Fruit fly (Drosophila melanogaster) whole organism, embryonic: ENCODE measurements around the gene CG32983.

ENCODE experiments used
- Myb ChIP-seq: fragments of 200-800 bp; sonication (Bioruptor generic); optimal IDR thresholded peaks from 2 replicates; lab custom pipeline; 2016; ENCODE audit warnings: missing biosample characterization, missing genetic modification characterization
- ac ChIP-seq: fragments of 200-800 bp; sonication (Bioruptor generic); optimal IDR thresholded peaks from 3 replicates; lab custom pipeline; 2017; ENCODE audit warnings: missing biosample characterization, mild to moderate bottlenecking, missing genetic modification characterization
- fu2 ChIP-seq: fragments of 200-800 bp; sonication (Bioruptor generic); optimal IDR thresholded peaks from 2 replicates; lab custom pipeline; 2016; ENCODE audit warnings: missing biosample characterization, missing genetic modification characterization
- ken ChIP-seq: fragments of 200-800 bp; sonication (Bioruptor generic); IDR thresholded peaks from 3 replicates; pipeline ENCODE4 v1.3.6; 2022; ENCODE audit warnings: missing biosample characterization, missing genetic modification characterization

DNA sequence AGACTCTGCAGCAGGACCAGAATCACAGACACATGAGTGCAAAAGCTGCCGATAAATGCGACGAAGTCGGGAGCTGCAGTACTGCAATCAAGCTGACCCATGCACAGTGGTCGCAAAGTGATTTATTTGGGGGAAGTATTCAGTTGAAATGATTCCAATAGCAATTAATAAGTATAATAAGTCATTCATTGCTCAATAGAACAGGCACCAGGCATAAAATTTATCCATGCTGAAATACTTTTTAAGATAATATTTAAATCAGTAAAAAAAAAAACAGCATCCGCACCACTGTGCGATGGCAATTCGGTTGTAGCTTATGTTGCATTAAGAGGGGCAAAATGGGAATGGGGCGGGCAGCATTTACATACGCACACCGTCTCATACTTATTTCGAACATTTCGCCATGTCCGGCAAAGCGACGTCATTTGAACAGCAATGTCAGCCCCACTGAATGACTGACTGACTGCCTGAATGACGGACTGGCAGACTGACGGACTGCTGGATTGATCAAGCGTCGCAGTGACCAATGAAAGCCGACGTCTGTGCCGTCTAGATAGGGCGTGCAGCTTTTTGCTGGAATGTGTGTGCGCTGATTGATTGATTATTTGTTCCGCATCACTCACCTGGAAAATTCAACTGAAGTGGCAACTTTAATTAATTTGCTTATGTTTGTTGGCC lies 30.7 kb upstream of the CG32983 start:
- TF ChIP-seq ac (GFP tag; lab: Kevin White, UChicago) (no peak), ken (GFP tag; lab: Robert Waterston, UW) (peak; percentile 51; the same call in 1 of the 3 replicates), Myb (GFP tag; lab: Kevin White, UChicago) (no peak), fu2 (GFP tag; lab: Kevin White, UChicago) (no peak)
